Fruit fly (Drosophila melanogaster) whole organism, embryonic: Measurements from ENCODE around the gene CG5781.

Experiments
- ATbp ChIP-seq: fragments of 200-800 bp; sonication (Bioruptor generic); optimal IDR thresholded peaks from 2 replicates; lab custom pipeline; 2017; ENCODE audit warnings: missing biosample characterization, mild to moderate bottlenecking, missing genetic modification characterization, missing genetic modification reagents
- Asciz ChIP-seq: fragments of 200-800 bp; sonication (Bioruptor generic); optimal IDR thresholded peaks from 2 replicates; lab custom pipeline; 2017; ENCODE audit warnings: missing biosample characterization, mild to moderate bottlenecking, missing genetic modification characterization, missing genetic modification reagents
- B-H2 ChIP-seq: fragments of 200-800 bp; sonication (Bioruptor generic); optimal IDR thresholded peaks from 2 replicates; lab custom pipeline; 2018; ENCODE audit warnings: missing biosample characterization, mild to moderate bottlenecking, missing genetic modification characterization
- CG10543 ChIP-seq: fragments of 200-800 bp; sonication (Bioruptor generic); optimal IDR thresholded peaks from 3 replicates; lab custom pipeline; 2017; ENCODE audit warnings: missing biosample characterization, mild to moderate bottlenecking, missing genetic modification characterization, moderate library complexity
- CG11504 ChIP-seq: fragments of 200-800 bp; sonication (Bioruptor generic); optimal IDR thresholded peaks from 3 replicates; lab custom pipeline; 2019; ENCODE audit warnings: missing biosample characterization, mild to moderate bottlenecking, missing genetic modification characterization, moderate library complexity
- CG11695 ChIP-seq: fragments of 200-800 bp; sonication (Bioruptor generic); IDR thresholded peaks from 3 replicates; pipeline ENCODE4 v1.3.6; 2022; ENCODE audit warnings: missing biosample characterization, missing genetic modification characterization
- CG11696 ChIP-seq: fragments of 200-800 bp; sonication (Bioruptor generic); IDR thresholded peaks from 2 replicates; pipeline ENCODE4 v1.3.6; 2022; ENCODE audit warnings: missing biosample characterization, missing genetic modification characterization
- CG13123 ChIP-seq: fragments of 200-800 bp; sonication (Bioruptor generic); optimal IDR thresholded peaks from 2 replicates; lab custom pipeline; 2016; ENCODE audit warnings: missing biosample characterization, missing genetic modification characterization
- CG13424 ChIP-seq: fragments of 200-800 bp; sonication (Bioruptor generic); optimal IDR thresholded peaks from 2 replicates; lab custom pipeline; 2019; ENCODE audit warnings: missing biosample characterization, mild to moderate bottlenecking, missing genetic modification characterization, moderate library complexity
- CG15601 ChIP-seq: fragments of 200-800 bp; sonication (Bioruptor generic); optimal IDR thresholded peaks from 3 replicates; lab custom pipeline; 2019; ENCODE audit warnings: missing biosample characterization, mild to moderate bottlenecking, missing genetic modification characterization, moderate library complexity
- CG1647 ChIP-seq: fragments of 200-800 bp; sonication (Bioruptor generic); optimal IDR thresholded peaks from 3 replicates; lab custom pipeline; 2016; ENCODE audit warnings: missing biosample characterization, missing genetic modification characterization
- CG16815 ChIP-seq: fragments of 200-800 bp; sonication (Bioruptor generic); optimal IDR thresholded peaks from 3 replicates; lab custom pipeline; 2017; ENCODE audit warnings: missing biosample characterization, mild to moderate bottlenecking, missing genetic modification characterization
- CG1832 ChIP-seq: fragments of 200-800 bp; sonication (Bioruptor generic); optimal IDR thresholded peaks from 2 replicates; lab custom pipeline; 2017; ENCODE audit warnings: missing biosample characterization, mild to moderate bottlenecking, missing genetic modification characterization, inconsistent platforms
- CG2202 ChIP-seq: fragments of 200-800 bp; sonication (Bioruptor generic); optimal IDR thresholded peaks from 2 replicates; lab custom pipeline; 2018; ENCODE audit warnings: missing biosample characterization, mild to moderate bottlenecking, missing genetic modification characterization
- CG2889 ChIP-seq: fragments of 200-800 bp; sonication (Bioruptor generic); IDR thresholded peaks from 3 replicates; pipeline ENCODE4 v1.3.6; 2022; ENCODE audit warnings: missing biosample characterization, missing genetic modification characterization
- CG30020 ChIP-seq: fragments of 200-800 bp; optimal IDR thresholded peaks from 2 replicates; lab custom pipeline; 2019; ENCODE audit warnings: missing biosample characterization, mild to moderate bottlenecking, missing genetic modification characterization, moderate library complexity
- CG30403 ChIP-seq: fragments of 200-800 bp; sonication (Bioruptor generic); optimal IDR thresholded peaks from 3 replicates; lab custom pipeline; 2016; ENCODE audit warnings: missing biosample characterization, missing genetic modification characterization
- CG3163 ChIP-seq: fragments of 200-800 bp; sonication (Bioruptor generic); optimal IDR thresholded peaks from 3 replicates; lab custom pipeline; 2016; ENCODE audit warnings: missing biosample characterization, missing genetic modification characterization
- CG32767 ChIP-seq: fragments of 200-800 bp; sonication (Bioruptor generic); IDR thresholded peaks from 2 replicates; pipeline ENCODE4 v1.3.6; 2022; ENCODE audit warnings: missing biosample characterization, missing genetic modification characterization
- CG3995 ChIP-seq: fragments of 200-800 bp; sonication (Bioruptor generic); optimal IDR thresholded peaks from 3 replicates; lab custom pipeline; 2016; ENCODE audit warnings: missing biosample characterization, missing genetic modification characterization
- CG4404 ChIP-seq: fragments of 200-800 bp; sonication (Bioruptor generic); IDR thresholded peaks from 2 replicates; pipeline ENCODE4 v1.3.6; 2022; ENCODE audit warnings: missing biosample characterization, missing genetic modification characterization
- CG4617 ChIP-seq: fragments of 200-800 bp; sonication (Bioruptor generic); optimal IDR thresholded peaks from 3 replicates; lab custom pipeline; 2016; ENCODE audit warnings: missing biosample characterization, missing genetic modification characterization, borderline replicate concordance
- CG5953 ChIP-seq: fragments of 200-800 bp; sonication (Bioruptor generic); IDR thresholded peaks from 2 replicates; pipeline ENCODE4 v1.3.6; 2022; ENCODE audit warnings: missing biosample characterization, missing genetic modification characterization
- CG7987 ChIP-seq: fragments of 200-800 bp; sonication (Bioruptor generic); optimal IDR thresholded peaks from 2 replicates; lab custom pipeline; 2018; ENCODE audit warnings: missing biosample characterization, mild to moderate bottlenecking, missing genetic modification characterization, moderate library complexity
- CG8765 ChIP-seq: fragments of 200-800 bp; sonication (Bioruptor generic); IDR thresholded peaks from 2 replicates; pipeline ENCODE4 v1.3.6; 2022; ENCODE audit warnings: missing biosample characterization, missing genetic modification characterization
- CG8924 ChIP-seq: fragments of 200-800 bp; optimal IDR thresholded peaks from 3 replicates; lab custom pipeline; 2019; ENCODE audit warnings: missing biosample characterization, mild to moderate bottlenecking, missing genetic modification characterization, moderate library complexity
- D19B ChIP-seq: fragments of 200-800 bp; sonication (Bioruptor generic); optimal IDR thresholded peaks from 2 replicates; lab custom pipeline; 2017; ENCODE audit warnings: missing biosample characterization, mild to moderate bottlenecking, missing genetic modification characterization
- Dad ChIP-seq: fragments of 200-800 bp; sonication (Bioruptor generic); optimal IDR thresholded peaks from 3 replicates; lab custom pipeline; 2016; ENCODE audit warnings: missing biosample characterization, missing genetic modification characterization
- Dp ChIP-seq: fragments of 200-800 bp; sonication (Bioruptor generic); optimal IDR thresholded peaks from 2 replicates; lab custom pipeline; 2018; ENCODE audit warnings: missing biosample characterization, mild to moderate bottlenecking, missing genetic modification characterization, moderate library complexity
- HLH4C ChIP-seq: fragments of 200-800 bp; sonication (Bioruptor generic); IDR thresholded peaks from 3 replicates; pipeline ENCODE4 v1.3.6; 2022; ENCODE audit warnings: missing biosample characterization, missing genetic modification characterization; ENCODE audit not compliant: partially characterized antibody
- HLHmδ ChIP-seq: fragments of 200-800 bp; sonication (Bioruptor generic); optimal IDR thresholded peaks from 2 replicates; lab custom pipeline; 2018; ENCODE audit warnings: missing biosample characterization, mild to moderate bottlenecking, missing genetic modification characterization, moderate library complexity
- Hmr ChIP-seq: fragments of 200-800 bp; sonication (Bioruptor generic); optimal IDR thresholded peaks from 3 replicates; lab custom pipeline; 2017; ENCODE audit warnings: mild to moderate bottlenecking, missing biosample characterization, missing genetic modification reagents, missing genetic modification characterization
- NK7.1 ChIP-seq: fragments of 200-800 bp; sonication (Bioruptor generic); optimal IDR thresholded peaks from 3 replicates; lab custom pipeline; 2016; ENCODE audit warnings: missing biosample characterization, missing genetic modification characterization
- Sry-β ChIP-seq: fragments of 200-800 bp; sonication (Bioruptor generic); optimal IDR thresholded peaks from 2 replicates; lab custom pipeline; 2018; ENCODE audit warnings: missing biosample characterization, mild to moderate bottlenecking, missing genetic modification characterization, moderate library complexity
- Taf1 ChIP-seq: fragments of 200-800 bp; sonication (Bioruptor generic); IDR thresholded peaks from 2 replicates; pipeline ENCODE4 v1.3.6; 2022; ENCODE audit warnings: missing biosample characterization, missing genetic modification characterization
- bowl ChIP-seq: fragments of 200-800 bp; sonication (Bioruptor generic); IDR thresholded peaks from 2 replicates; pipeline ENCODE4 v1.3.6; 2022; ENCODE audit warnings: missing biosample characterization, missing genetic modification characterization
- br ChIP-seq: fragments of >200 bp; optimal IDR thresholded peaks from 2 replicates; lab custom pipeline; 2017
- croc ChIP-seq: fragments of 200-800 bp; sonication (Bioruptor generic); conservative IDR thresholded peaks from 3 replicates; pipeline ENCODE4 v1.3.6; 2022; ENCODE audit warnings: missing biosample characterization, missing genetic modification characterization
- cwo ChIP-seq: fragments of 200-800 bp; sonication (Bioruptor generic); optimal IDR thresholded peaks from 3 replicates; lab custom pipeline; 2017; ENCODE audit warnings: missing biosample characterization, missing genetic modification characterization, mild to moderate bottlenecking, moderate library complexity, missing genetic modification reagents
- dmrt11E ChIP-seq: fragments of 200-800 bp; sonication (Bioruptor generic); optimal IDR thresholded peaks from 3 replicates; lab custom pipeline; 2018; ENCODE audit warnings: missing biosample characterization, mild to moderate bottlenecking, missing genetic modification characterization, moderate library complexity
- eve ChIP-seq, 2 experiments: fragments of >200 bp; optimal IDR thresholded peaks; 2 replicates each; lab custom pipeline; 2017; ENCODE audit warnings: missing biosample characterization in 2 of 2, missing genetic modification characterization in 2 of 2
- fd64A ChIP-seq: fragments of 200-800 bp; sonication (Bioruptor generic); optimal IDR thresholded peaks from 3 replicates; lab custom pipeline; 2018; ENCODE audit warnings: missing biosample characterization, mild to moderate bottlenecking, missing genetic modification characterization
- fru ChIP-seq: fragments of >200 bp; optimal IDR thresholded peaks from 2 replicates; lab custom pipeline; 2017
- gem ChIP-seq: fragments of 200-800 bp; sonication (Bioruptor generic); optimal IDR thresholded peaks from 2 replicates; lab custom pipeline; 2019; ENCODE audit warnings: missing biosample characterization, mild to moderate bottlenecking, missing genetic modification characterization, moderate library complexity
- gro ChIP-seq: fragments of 200-800 bp; sonication (Bioruptor generic); optimal IDR thresholded peaks from 2 replicates; lab custom pipeline; 2016; ENCODE audit warnings: missing biosample characterization, missing genetic modification characterization
- kni ChIP-seq: fragments of 200-800 bp; sonication (Bioruptor generic); optimal IDR thresholded peaks from 3 replicates; lab custom pipeline; 2017; ENCODE audit warnings: mild to moderate bottlenecking, missing biosample characterization, missing genetic modification reagents, missing genetic modification characterization
- ssp ChIP-seq: fragments of 200-800 bp; sonication (Bioruptor generic); IDR thresholded peaks from 2 replicates; pipeline ENCODE4 v1.3.6; 2022; ENCODE audit warnings: missing biosample characterization, missing genetic modification characterization
- tio ChIP-seq: fragments of 200-800 bp; sonication (Bioruptor generic); optimal IDR thresholded peaks from 2 replicates; lab custom pipeline; 2017; ENCODE audit warnings: missing biosample characterization, missing genetic modification characterization, inconsistent platforms
- ttk ChIP-seq: fragments of 200-800 bp; sonication (Bioruptor generic); IDR thresholded peaks from 2 replicates; pipeline ENCODE4 v2.1.2; 2022; ENCODE audit warnings: missing biosample characterization, missing genetic modification characterization
- twi ChIP-seq: fragments of 200-800 bp; optimal IDR thresholded peaks from 2 replicates; lab custom pipeline; 2019; ENCODE audit warnings: missing biosample characterization, mild to moderate bottlenecking, missing genetic modification characterization, moderate library complexity
- unc-4 ChIP-seq: fragments of 200-800 bp; sonication (Bioruptor generic); IDR thresholded peaks from 2 replicates; pipeline ENCODE4 v1.3.6; 2022; ENCODE audit warnings: missing biosample characterization, missing genetic modification characterization; ENCODE audit not compliant: partially characterized antibody

Gene CG5781

DNA sequence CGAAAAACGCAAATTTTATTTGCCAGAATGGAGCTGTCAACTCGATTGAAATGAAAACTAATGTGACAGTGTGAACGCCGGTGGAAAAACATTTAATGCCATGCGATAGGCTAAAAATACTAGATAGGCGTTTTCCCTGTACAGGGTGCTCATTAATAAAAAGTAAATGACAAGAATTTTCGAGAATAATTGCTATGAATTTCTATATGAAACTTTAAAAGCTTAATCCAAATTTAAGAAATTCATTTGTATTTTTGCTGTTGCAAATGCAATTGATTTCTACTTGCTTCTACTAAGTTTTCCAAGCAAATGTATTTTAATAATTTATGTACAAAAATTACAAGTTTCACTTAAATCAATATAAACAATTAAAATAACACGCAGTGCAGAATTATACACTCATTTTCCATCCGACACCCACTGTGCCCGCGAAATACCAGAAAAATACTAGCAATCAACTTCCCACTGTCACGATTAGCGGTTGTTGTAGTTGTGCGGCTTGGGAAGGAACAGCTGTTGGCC lies 24.7 kb upstream of the CG5781 start, which contains the start of gene Pih1D1 (continued):
- TF ChIP-seq Taf1 (GFP tag; lab: Robert Waterston, UW) (peak; percentile 93), CG5953 (GFP tag; lab: Robert Waterston, UW) (peak; percentile 84), br (no peak), tio (GFP tag; lab: Kevin White, UChicago) (peak; percentile 97), gem (peak; percentile 98), HLH4C (no peak), CG30020 (tag; lab: Kevin White, UChicago) (peak; percentile 89), CG10543 (peak; percentile 92), NK7.1 (GFP tag; lab: Kevin White, UChicago) (peak; percentile 81), ssp (GFP tag; lab: Robert Waterston, UW) (peak; percentile 89), CG13424 (peak; percentile 96), kni (GFP tag; lab: Kevin White, UChicago) (peak; percentile 72), fru (lab: Kevin White, UChicago) (no peak), CG7987 (GFP tag; lab: Kevin White, UChicago) (peak; percentile 66), gro (GFP tag; lab: Kevin White, UChicago) (peak; percentile 83), CG8765 (peak; percentile 93), CG15601 (tag; lab: Kevin White, UChicago) (no peak), CG11695 (GFP tag; lab: Robert Waterston, UW) (peak; percentile 95), eve (GFP tag; optimal IDR thresholded peaks at IDR 0.05; lab: Kevin White, UChicago) (peak in 1 of 2 experiments; percentile 63), CG11696 (GFP tag; lab: Robert Waterston, UW) (peak; percentile 78), CG4404 (GFP tag; lab: Robert Waterston, UW) (peak; percentile 97), CG32767 (GFP tag; lab: Robert Waterston, UW) (peak; percentile 91), twi (tag; lab: Kevin White, UChicago) (peak; percentile 93), fd64A (GFP tag; lab: Kevin White, UChicago) (peak; percentile 45), croc (peak; percentile 96), ATbp (peak; percentile 80), CG30403 (peak; percentile 99), HLHmδ (GFP tag; lab: Kevin White, UChicago) (no peak), Dp (GFP tag; lab: Kevin White, UChicago) (peak; percentile 11), Dad (GFP tag; lab: Kevin White, UChicago) (peak; percentile 79), CG13123 (GFP tag; lab: Kevin White, UChicago) (peak; percentile 89), ttk (GFP tag; lab: Robert Waterston, UW) (peak; percentile 94), CG3995 (GFP tag; lab: Kevin White, UChicago) (peak; percentile 77), CG11504 (tag; lab: Kevin White, UChicago) (peak; percentile 96), CG8924 (peak; percentile 95), CG1647 (peak; percentile 85), D19B (peak; percentile 90), CG1832 (GFP tag; lab: Kevin White, UChicago) (no peak), cwo (GFP tag; lab: Kevin White, UChicago) (peak; percentile 89), B-H2 (GFP tag; lab: Kevin White, UChicago) (peak; percentile 85), CG4617 (GFP tag; lab: Kevin White, UChicago) (peak; percentile 89), CG3163 (GFP tag; lab: Kevin White, UChicago) (peak; percentile 68), CG2202 (tag; lab: Kevin White, UChicago) (peak; percentile 75), CG16815 (GFP tag; lab: Kevin White, UChicago) (peak; percentile 96), CG2889 (peak; percentile 96), Asciz (peak; percentile 90), Sry-β (GFP tag; lab: Kevin White, UChicago) (peak; percentile 36), unc-4 (GFP tag; lab: Robert Waterston, UW) (no peak), dmrt11E (peak; percentile 94), bowl (GFP tag; lab: Robert Waterston, UW) (peak; percentile 76), Hmr (peak; percentile 96)
